Fruit fly (Drosophila melanogaster): ENCODE results near the gene CG18530.

The CG18530 gene

DNA sequence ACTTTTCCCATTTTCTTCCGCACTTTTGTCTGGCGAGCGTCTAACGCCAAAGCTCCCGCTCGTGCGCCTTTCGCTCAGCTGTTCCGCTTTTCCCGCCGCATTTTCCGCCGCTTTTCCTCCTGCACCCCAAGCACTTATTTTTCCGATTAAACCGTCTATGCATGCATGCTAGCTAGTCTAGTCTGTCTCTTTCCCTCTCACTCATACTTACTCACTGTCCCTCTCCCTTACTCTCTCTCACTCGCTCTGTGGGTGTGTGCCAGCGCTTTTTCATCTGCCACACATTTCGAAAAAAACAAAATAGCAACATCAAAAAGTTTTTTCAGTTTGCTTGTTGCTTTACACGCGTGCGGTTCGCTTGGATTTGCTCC is 21.1 kb downstream of the CG18530 start, which contains the start of gene CG6225:
Gene CG6225 (plus strand): TSS at position 325 of the 371 bp plus-strand sequence.
- TF ChIP-seq spab (GFP tag; optimal IDR thresholded peaks at IDR 0.05) = no peak
- no peak for TF ChIP-seq lz (GFP tag; optimal IDR thresholded peaks at IDR 0.05)
- TF ChIP-seq Hr38 (GFP tag; optimal IDR thresholded peaks at IDR 0.05) = no peak
- no peak for TF ChIP-seq svp (GFP tag)
- no peak for TF ChIP-seq dsx (GFP tag; optimal IDR thresholded peaks at IDR 0.05; ENCODE audit: poor library complexity, severe bottlenecking)
- no peak for TF ChIP-seq Smox (GFP tag; optimal IDR thresholded peaks at IDR 0.05)
- TF ChIP-seq dac (GFP tag; optimal IDR thresholded peaks at IDR 0.05) = no peak
- no peak for TF ChIP-seq CG10631 (GFP tag; optimal IDR thresholded peaks at IDR 0.05)
- no peak for TF ChIP-seq Eip75B (GFP tag; optimal IDR thresholded peaks at IDR 0.05)
- TF ChIP-seq vri (GFP tag; optimal IDR thresholded peaks at IDR 0.05) = no peak
- TF ChIP-seq ss (GFP tag; optimal IDR thresholded peaks at IDR 0.05) = no peak
- no peak for TF ChIP-seq CG8119 (GFP tag; IDR thresholded peaks at IDR 0.05)
- TF ChIP-seq Hr39 (GFP tag; optimal IDR thresholded peaks at IDR 0.05) = no peak
- TF ChIP-seq CG6163 (GFP tag; IDR thresholded peaks at IDR 0.05) = no peak
- TF ChIP-seq eg (GFP tag; IDR thresholded peaks at IDR 0.05) = no peak
- TF ChIP-seq Blimp-1 (GFP tag; optimal IDR thresholded peaks at IDR 0.05) = no peak
- TF ChIP-seq acj6 (GFP tag; optimal IDR thresholded peaks at IDR 0.05) = no peak

DNA sequence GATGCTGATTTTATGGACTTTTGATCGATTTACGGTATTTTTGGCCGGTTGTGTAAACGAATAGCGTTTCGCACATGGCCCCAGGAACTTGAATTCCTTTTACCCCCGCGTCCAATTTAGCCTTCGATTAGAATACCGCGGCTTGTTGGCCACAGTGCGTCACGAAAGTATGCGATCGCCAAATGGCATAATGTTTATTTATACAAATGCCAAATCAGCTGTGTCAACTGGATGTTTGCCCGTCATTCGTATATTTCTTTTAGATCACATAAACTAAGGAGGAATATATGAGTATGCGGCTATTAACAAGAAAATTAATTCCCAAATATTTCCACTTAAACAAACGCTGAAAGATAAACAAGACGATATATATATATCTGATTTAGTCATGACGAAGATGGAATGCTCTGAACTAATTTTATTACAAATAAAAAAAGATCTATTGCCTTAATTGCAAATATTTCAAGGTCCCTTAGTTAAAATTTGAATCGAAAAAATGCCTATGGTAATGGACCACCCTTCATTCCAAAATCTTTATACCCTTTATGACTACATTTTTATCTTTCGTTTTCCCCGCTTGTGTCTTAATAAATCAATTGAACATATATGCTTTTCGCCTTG is 23.9 kb downstream of the CG18530 start:
- TF ChIP-seq CG16779 (tag; optimal IDR thresholded peaks at IDR 0.05) (no peak), OdsH (GFP tag; optimal IDR thresholded peaks at IDR 0.05) (no peak), svp (GFP tag) (peak; percentile 12), pdm3 (GFP tag; optimal IDR thresholded peaks at IDR 0.05) (no peak), fkh (GFP tag; optimal IDR thresholded peaks at IDR 0.05) (peak; percentile 63)

dm6 chr3R:12662531-12662930 is 29.4 kb downstream of the CG18530 start, which contains the start of gene CG14395:
TSS of gene CG14395 (plus strand) at chr3R:12662831.
- no peak for TF ChIP-seq acj6 (GFP tag; optimal IDR thresholded peaks at IDR 0.05)
- TF ChIP-seq eg (GFP tag; IDR thresholded peaks at IDR 0.05) = peak; percentile 36; the same call in 1 of the 3 replicates

DNA sequence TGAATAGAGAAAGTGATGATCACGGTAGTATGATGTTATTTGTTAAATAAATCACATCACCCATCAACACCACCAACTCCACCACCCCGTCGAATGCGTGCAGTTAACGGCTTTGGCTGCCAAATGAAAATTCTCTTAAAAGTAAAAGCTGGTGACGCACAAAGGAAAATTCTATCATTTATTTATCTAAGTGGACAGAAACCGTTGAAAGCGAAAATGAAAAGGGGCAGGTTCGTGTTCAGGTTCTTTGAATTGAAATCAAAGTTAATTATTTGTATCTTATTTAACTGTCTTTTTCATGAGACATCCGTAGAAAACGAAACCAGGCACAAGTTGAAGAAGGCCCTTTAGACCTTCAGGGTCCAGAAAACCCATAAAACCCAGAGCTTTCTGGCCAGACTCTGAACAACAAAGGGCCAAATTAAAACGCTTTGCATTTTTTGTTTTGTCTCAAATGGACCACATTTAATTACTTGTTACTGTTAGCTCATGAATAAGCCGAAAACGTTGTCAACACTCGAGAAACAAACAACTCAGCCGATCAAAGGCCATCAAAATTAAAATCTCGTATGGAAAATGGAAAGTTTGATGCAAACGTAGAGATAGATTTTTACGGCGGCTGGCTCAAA is 33.2 kb downstream of the CG18530 start:
- no peak for TF ChIP-seq CG11902 (GFP tag; optimal IDR thresholded peaks at IDR 0.05)
- no peak for TF ChIP-seq spab (GFP tag; optimal IDR thresholded peaks at IDR 0.05)
- TF ChIP-seq OdsH (GFP tag; optimal IDR thresholded peaks at IDR 0.05) = no peak
- TF ChIP-seq CG3919 (GFP tag; optimal IDR thresholded peaks at IDR 0.05) = no peak
- no peak for TF ChIP-seq fd59A (GFP tag; optimal IDR thresholded peaks at IDR 0.05)
- no peak for TF ChIP-seq dac (GFP tag; optimal IDR thresholded peaks at IDR 0.05)
- no peak for TF ChIP-seq achi (GFP tag; optimal IDR thresholded peaks at IDR 0.05)
- TF ChIP-seq CG10669 (GFP tag; optimal IDR thresholded peaks at IDR 0.05) = no peak
- TF ChIP-seq fd85E (GFP tag; optimal IDR thresholded peaks at IDR 0.05) = no peak
- TF ChIP-seq svp (GFP tag) = no peak
- no peak for TF ChIP-seq CG6854 (GFP tag; optimal IDR thresholded peaks at IDR 0.05)
- TF ChIP-seq CG11762 (GFP tag; optimal IDR thresholded peaks at IDR 0.05; ENCODE audit: insufficient read depth) = no peak
- no peak for TF ChIP-seq CG1621 (tag; optimal IDR thresholded peaks at IDR 0.05)
- TF ChIP-seq Eip75B (GFP tag; optimal IDR thresholded peaks at IDR 0.05) = no peak
- TF ChIP-seq CG11294 (GFP tag; IDR thresholded peaks at IDR 0.05) = no peak
- no peak for TF ChIP-seq CG32006 (GFP tag; optimal IDR thresholded peaks at IDR 0.05)
- no peak for TF ChIP-seq Blimp-1 (GFP tag; optimal IDR thresholded peaks at IDR 0.05)
- no peak for TF ChIP-seq pdm3 (GFP tag; optimal IDR thresholded peaks at IDR 0.05)
- no peak for TF ChIP-seq Hr4 (GFP tag; optimal IDR thresholded peaks at IDR 0.05)
- no peak for TF ChIP-seq CG31627 (GFP tag; optimal IDR thresholded peaks at IDR 0.05)
